Worm (Caenorhabditis elegans) whole organism, L4 larva: ENCODE results near the gene C32C4.16.

Source experiments
- hlh-30 ChIP-seq: sonication (generic microtip); optimal IDR thresholded peaks from 2 replicates; lab custom pipeline; 2017; ENCODE audit warnings: antibody characterized with exemption, mild to moderate bottlenecking, missing genetic modification characterization, missing compliant biosample characterization; ENCODE audit not compliant: insufficient read depth
- nhr-28 ChIP-seq: fragments of 150-350 bp; optimal IDR thresholded peaks from 2 replicates; lab custom pipeline; 2014; ENCODE audit warnings: missing biosample characterization, missing genetic modification characterization
- pqm-1 ChIP-seq: sonication (generic microtip); optimal IDR thresholded peaks from 2 replicates; lab custom pipeline; 2017; ENCODE audit warnings: missing biosample characterization, missing genetic modification characterization
- skn-1 ChIP-seq: fragments of 150-350 bp; optimal IDR thresholded peaks from 2 replicates; lab custom pipeline; 2014; ENCODE audit warnings: missing biosample characterization, missing genetic modification characterization

- TF ChIP-seq hlh-30 (tag; lab: Kevin White, UChicago) = no peak
- TF ChIP-seq pqm-1 = no peak
- TF ChIP-seq nhr-28 (tag; lab: Kevin White, UChicago) = no peak
- no peak for TF ChIP-seq skn-1 (tag; lab: Kevin White, UChicago)
Measured at ce11 chrV:10675978-10676377, 28.6 kb downstream of the C32C4.16 start.
